Worm (Caenorhabditis elegans) whole organism, late embryonic: ENCODE measurements around the gene B0228.6.

Source experiments
- C08G9.2 ChIP-seq: sonication (generic microtip); optimal IDR thresholded peaks from 2 replicates; lab custom pipeline; 2016; ENCODE audit warnings: mild to moderate bottlenecking, missing genetic modification characterization, moderate library complexity, missing compliant biosample characterization
- K02D7.2 ChIP-seq: sonication (generic microtip); optimal IDR thresholded peaks from 2 replicates; lab custom pipeline; 2017; ENCODE audit warnings: mild to moderate bottlenecking, missing genetic modification characterization, missing compliant biosample characterization
- ceh-2 ChIP-seq: sonication (generic microtip); optimal IDR thresholded peaks from 2 replicates; lab custom pipeline; 2016; ENCODE audit warnings: missing genotype, missing genetic modification characterization, missing compliant biosample characterization
- ceh-30 ChIP-seq: fragments of 150-350 bp; optimal IDR thresholded peaks from 2 replicates; lab custom pipeline; 2014; ENCODE audit warnings: missing biosample characterization, missing genetic modification characterization
- che-1 ChIP-seq: sonication (generic microtip); optimal IDR thresholded peaks from 2 replicates; lab custom pipeline; 2016; ENCODE audit warnings: mild to moderate bottlenecking, missing genetic modification characterization, missing compliant biosample characterization
- lin-11 ChIP-seq: fragments of 200-800 bp; sonication (Bioruptor generic); optimal IDR thresholded peaks from 2 replicates; lab custom pipeline; 2018; ENCODE audit warnings: mild to moderate bottlenecking, missing genetic modification characterization, missing compliant biosample characterization
- pag-3 ChIP-seq: sonication (generic microtip); optimal IDR thresholded peaks from 2 replicates; lab custom pipeline; 2016; ENCODE audit warnings: missing compliant biosample characterization, missing genetic modification characterization, borderline replicate concordance
- pros-1 ChIP-seq: fragments of 150-350 bp; optimal IDR thresholded peaks from 2 replicates; lab custom pipeline; 2014; ENCODE audit warnings: missing biosample characterization, missing genetic modification reagents, missing genetic modification characterization
- sdc-2 ChIP-seq: sonication (generic microtip); optimal IDR thresholded peaks from 2 replicates; lab custom pipeline; 2016; ENCODE audit warnings: missing genotype, missing genetic modification characterization, missing compliant biosample characterization
- unc-86 ChIP-seq: sonication (generic microtip); optimal IDR thresholded peaks from 2 replicates; lab custom pipeline; 2016; ENCODE audit warnings: missing genetic modification characterization, missing compliant biosample characterization

DNA sequence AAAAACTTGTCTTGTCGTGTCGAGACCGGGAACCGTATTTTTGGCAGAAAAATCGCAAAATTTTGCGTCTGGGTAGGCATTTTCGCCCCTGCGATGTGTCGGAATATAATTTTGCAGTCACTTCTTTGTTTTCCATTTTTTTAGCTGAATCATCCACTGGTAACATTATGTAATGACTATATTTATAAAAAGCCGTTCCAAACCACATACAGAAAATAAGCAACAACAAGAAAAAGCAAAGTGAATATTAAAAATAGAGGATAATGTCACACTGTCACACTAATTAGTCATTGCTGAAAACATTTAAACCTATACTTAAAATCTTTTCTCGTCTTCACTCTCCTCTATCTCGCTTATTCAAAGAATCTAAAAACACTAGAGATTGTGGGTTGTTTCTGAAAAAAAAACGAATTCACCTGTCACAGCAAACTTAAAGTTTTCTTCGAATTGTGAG lies 45.6 kb downstream of the B0228.6 start, which contains the start of gene sre-1:
- TF ChIP-seq sdc-2 (tag; lab: Kevin White, UChicago), result no peak
- no peak for TF ChIP-seq pros-1
- no peak for TF ChIP-seq ceh-2 (tag; lab: Kevin White, UChicago)
- TF ChIP-seq unc-86, result no peak
- no peak for TF ChIP-seq lin-11 (tag; lab: Kevin White, UChicago)
- no peak for TF ChIP-seq ceh-30 (tag; lab: Kevin White, UChicago)
- no peak for TF ChIP-seq che-1 (tag; lab: Kevin White, UChicago)
- no peak for TF ChIP-seq C08G9.2 (tag; lab: Kevin White, UChicago)
- TF ChIP-seq pag-3 (tag; lab: Kevin White, UChicago), result no peak
- TF ChIP-seq K02D7.2 (tag; lab: Kevin White, UChicago), result no peak
